Fruit fly (Drosophila melanogaster): ENCODE measurements around the gene CG12620.

Gene CG12620

DNA sequence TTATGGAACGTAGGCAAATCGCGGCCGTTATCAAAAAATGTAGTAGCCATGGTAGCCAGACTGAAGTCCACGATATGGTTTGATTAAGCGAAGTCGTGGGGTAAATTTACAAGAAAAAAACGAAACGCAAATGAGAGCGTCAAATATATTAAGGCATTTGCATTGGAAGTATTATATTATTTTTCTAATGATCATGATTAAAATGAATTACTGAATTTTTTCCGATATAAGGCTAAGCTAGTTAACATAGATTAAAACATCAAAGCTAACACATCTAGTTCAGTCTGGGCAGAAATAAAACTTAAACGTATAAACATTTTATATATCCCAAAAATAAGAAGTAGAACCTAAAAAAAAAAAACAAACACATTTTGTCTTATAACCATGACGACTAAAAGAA, at the start of gene CG12620:
Gene CG12620, plus strand, starts transcription at position 301 of the 400 bp plus-strand sequence.
- TF ChIP-seq Myc (optimal IDR thresholded peaks at IDR 0.05) (no peak), psq (optimal IDR thresholded peaks at IDR 0.05) (no peak), ttk (optimal IDR thresholded peaks at IDR 0.05) (no peak), insv (optimal IDR thresholded peaks at IDR 0.05) (no peak), Sin3A (optimal IDR thresholded peaks at IDR 0.05) (no peak), h (optimal IDR thresholded peaks at IDR 0.05) (no peak)

DNA sequence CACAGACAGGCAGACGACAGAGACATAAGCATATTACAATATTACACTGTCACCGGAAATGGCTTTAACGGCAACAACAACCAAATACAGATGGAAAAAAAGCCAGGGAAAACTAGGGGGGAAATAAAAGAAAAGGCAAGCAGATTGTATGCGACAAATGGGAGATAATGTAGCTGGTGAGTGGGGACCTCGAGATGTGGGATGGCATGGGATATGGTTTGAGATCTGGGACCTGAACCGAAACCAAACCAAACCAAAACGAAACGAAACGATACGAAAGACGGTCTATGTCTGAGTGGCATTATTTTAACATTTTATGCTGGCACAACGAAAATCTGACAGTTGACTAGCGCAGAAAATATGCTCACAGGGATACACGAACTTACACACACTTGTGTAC, 46.2 kb upstream of the CG12620 start:
- TF ChIP-seq ttk (optimal IDR thresholded peaks at IDR 0.05) (no peak), insv (optimal IDR thresholded peaks at IDR 0.05) (no peak), h (optimal IDR thresholded peaks at IDR 0.05) (no peak), Sin3A (optimal IDR thresholded peaks at IDR 0.05) (no peak), psq (optimal IDR thresholded peaks at IDR 0.05) (no peak), Myc (optimal IDR thresholded peaks at IDR 0.05) (no peak)

DNA sequence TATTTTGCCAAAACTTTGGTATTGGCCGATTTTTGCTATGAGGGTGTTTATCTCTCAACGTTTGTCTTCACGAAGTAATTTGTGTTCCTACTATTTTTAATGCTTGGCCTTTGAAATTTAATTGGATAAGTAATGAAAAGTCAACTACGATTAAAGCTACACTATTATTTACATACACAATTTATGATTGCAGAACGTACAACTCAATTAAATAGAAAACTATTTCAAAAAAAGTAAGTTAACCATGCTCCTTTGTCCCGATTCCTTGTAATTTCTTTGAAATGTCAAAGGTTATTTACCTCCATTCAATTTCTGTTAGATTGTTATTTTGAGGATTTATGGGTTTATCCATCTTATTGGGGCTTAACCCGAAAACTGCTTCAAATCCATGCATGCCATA, 39.3 kb upstream of the CG12620 start, which contains the start of gene CG15136:
Gene CG15136, minus strand, starts transcription at position 101 of the 400 bp plus-strand sequence.
- TF ChIP-seq Sin3A (optimal IDR thresholded peaks at IDR 0.05) (no peak), ttk (optimal IDR thresholded peaks at IDR 0.05) (no peak), h (optimal IDR thresholded peaks at IDR 0.05) (no peak), Myc (optimal IDR thresholded peaks at IDR 0.05) (no peak), insv (optimal IDR thresholded peaks at IDR 0.05) (no peak), psq (optimal IDR thresholded peaks at IDR 0.05) (no peak)

DNA sequence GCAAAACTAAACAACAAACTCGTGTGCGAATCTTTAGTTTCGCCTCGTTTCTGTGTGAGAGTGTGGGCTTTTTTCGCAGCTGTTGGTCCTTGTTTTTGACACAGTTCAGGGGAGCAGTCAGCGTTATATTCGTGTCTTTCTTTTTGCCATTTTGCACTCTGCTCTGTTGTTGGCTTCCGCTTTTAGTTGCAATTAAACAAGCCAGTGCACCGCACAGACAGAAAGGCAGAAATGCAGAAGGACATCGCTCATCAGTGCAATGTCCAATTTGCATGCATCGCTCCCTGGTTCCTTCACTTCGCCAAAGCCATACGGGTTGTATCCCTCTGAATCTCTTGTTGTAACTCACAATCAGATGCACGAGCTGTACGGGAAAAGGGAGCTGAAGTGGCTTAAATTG, 35.6 kb upstream of the CG12620 start:
- no peak for TF ChIP-seq psq (optimal IDR thresholded peaks at IDR 0.05)
- no peak for TF ChIP-seq insv (optimal IDR thresholded peaks at IDR 0.05)

DNA sequence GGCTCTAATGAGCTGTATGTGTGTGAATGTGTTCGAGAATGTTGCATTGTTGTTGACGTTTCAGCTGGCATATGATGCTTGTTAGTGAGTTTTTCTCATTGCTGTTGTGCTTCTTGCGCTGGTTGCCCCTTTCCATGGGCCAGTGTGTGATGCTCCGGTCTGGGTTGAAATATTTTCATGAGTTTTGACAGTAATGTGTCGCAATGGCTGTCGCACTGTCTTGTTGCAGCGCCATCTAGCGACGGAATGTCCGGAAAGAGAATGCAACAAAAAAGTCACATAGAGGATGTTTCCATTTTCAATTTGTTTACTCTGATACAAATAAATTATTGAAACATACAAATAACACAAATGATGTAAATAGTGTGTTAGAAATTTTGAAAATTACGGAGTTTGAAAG, 5.3 kb downstream of the CG12620 start:
- TF ChIP-seq h (optimal IDR thresholded peaks at IDR 0.05): no peak
- TF ChIP-seq Myc (optimal IDR thresholded peaks at IDR 0.05): no peak
- TF ChIP-seq insv (optimal IDR thresholded peaks at IDR 0.05): no peak
- TF ChIP-seq Sin3A (optimal IDR thresholded peaks at IDR 0.05): no peak
- no peak for TF ChIP-seq ttk (optimal IDR thresholded peaks at IDR 0.05)
- TF ChIP-seq psq (optimal IDR thresholded peaks at IDR 0.05): no peak

DNA sequence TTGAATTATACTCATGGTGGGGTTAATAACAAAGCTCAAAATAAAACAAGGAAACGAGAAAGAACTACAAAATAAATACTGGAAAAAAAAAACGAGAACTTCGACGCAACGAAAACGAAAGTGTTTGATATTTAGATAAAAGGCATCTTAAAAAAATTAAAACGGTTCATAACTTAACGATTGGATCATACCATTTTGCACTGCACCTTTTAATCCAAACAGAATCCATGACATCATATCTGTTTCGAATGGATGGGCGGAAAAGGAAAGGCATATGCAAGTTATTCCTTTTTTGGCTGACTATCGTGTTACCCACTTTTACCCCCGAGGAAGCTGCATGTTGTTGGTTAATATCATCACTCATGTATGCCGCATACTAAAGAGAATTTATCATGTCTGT, 38.4 kb downstream of the CG12620 start, which contains the start of gene CG31784:
Gene CG31784, minus strand, starts transcription at position 101 of the 400 bp plus-strand sequence.
- TF ChIP-seq insv (optimal IDR thresholded peaks at IDR 0.05) (no peak), h (optimal IDR thresholded peaks at IDR 0.05) (no peak)

DNA sequence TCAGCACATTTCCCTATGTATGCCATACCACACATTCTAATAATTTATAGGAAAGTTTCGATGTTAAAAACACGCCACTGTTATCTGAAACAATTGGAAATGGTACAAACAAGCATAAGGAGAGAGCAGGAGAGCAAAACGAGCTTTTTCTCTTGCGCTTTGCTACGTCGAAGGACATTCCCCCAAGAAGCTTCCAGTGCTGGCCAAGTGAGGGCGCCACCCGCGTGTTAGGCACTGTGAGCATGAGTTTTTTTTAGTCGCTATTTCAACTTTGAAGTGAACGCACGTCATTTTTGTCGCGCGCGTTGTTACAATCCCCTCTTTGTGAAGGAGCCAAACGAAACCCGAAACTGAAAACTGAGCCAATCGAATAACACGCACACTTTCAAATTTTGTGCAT, 43.4 kb downstream of the CG12620 start, which contains the start of the genes CG34106 and beat-IIIa:
Gene CG34106, plus strand, starts transcription at position 230 of the 400 bp plus-strand sequence.
Gene beat-IIIa, plus strand, starts transcription at position 230 of the 400 bp plus-strand sequence.
- TF ChIP-seq psq (optimal IDR thresholded peaks at IDR 0.05): no peak
- TF ChIP-seq insv (optimal IDR thresholded peaks at IDR 0.05): no peak
- TF ChIP-seq Sin3A (optimal IDR thresholded peaks at IDR 0.05): no peak
- no peak for TF ChIP-seq Myc (optimal IDR thresholded peaks at IDR 0.05)
- no peak for TF ChIP-seq h (optimal IDR thresholded peaks at IDR 0.05)
- no peak for TF ChIP-seq ttk (optimal IDR thresholded peaks at IDR 0.05)

All from Kc167 (cell line).